Worm (Caenorhabditis elegans) whole organism, late embryonic: ENCODE measurements around the gene F38B2.6.

ENCODE experiments used
- ceh-30 ChIP-seq: fragments of 150-350 bp; optimal IDR thresholded peaks from 2 replicates; lab custom pipeline; 2014; ENCODE audit warnings: missing biosample characterization, missing genetic modification characterization
- ceh-45 ChIP-seq: fragments of 200-800 bp; sonication (Bioruptor generic); IDR thresholded peaks from 2 replicates; pipeline ENCODE4 v1.3.6; 2022; ENCODE audit warnings: missing genetic modification reagents, missing genetic modification characterization, missing compliant biosample characterization
- dve-1 ChIP-seq: sonication (generic microtip); optimal IDR thresholded peaks from 2 replicates; lab custom pipeline; 2017; ENCODE audit warnings: antibody characterized with exemption, mild to moderate bottlenecking, missing genetic modification characterization, missing compliant biosample characterization
- fax-1 ChIP-seq: sonication (generic microtip); optimal IDR thresholded peaks from 2 replicates; lab custom pipeline; 2016; ENCODE audit warnings: missing genotype, missing genetic modification characterization, missing compliant biosample characterization
- nhr-11 ChIP-seq: fragments of 150-350 bp; optimal IDR thresholded peaks from 2 replicates; lab custom pipeline; 2014; ENCODE audit warnings: missing biosample characterization, missing genetic modification characterization
- rnt-1 ChIP-seq: sonication (generic microtip); optimal IDR thresholded peaks from 2 replicates; lab custom pipeline; 2016; ENCODE audit warnings: missing genetic modification characterization, missing compliant biosample characterization

DNA sequence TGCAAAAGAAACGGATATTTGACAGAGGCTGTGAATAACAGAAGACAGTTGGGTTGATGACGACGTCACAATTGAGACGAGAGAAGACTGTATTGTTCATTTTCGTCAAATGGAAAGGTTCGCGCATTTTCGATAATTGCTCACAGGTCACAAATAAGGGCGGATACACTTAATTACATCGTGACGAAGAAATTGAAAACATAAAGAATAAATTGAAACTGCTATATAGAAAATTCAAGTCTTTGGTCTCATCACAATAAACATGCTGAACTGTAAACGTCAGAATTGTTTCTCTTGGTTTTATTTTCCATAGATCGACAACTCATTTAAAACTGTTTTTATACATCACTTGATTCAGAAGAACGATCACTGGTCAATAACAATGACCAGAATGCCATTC lies 45.8 kb upstream of the F38B2.6 start, which contains the start of gene ZK455.5:
- no peak for TF ChIP-seq ceh-30 (tag; lab: Kevin White, UChicago)
- no peak for TF ChIP-seq nhr-11 (tag; lab: Kevin White, UChicago)
- TF ChIP-seq fax-1 (tag; lab: Kevin White, UChicago): no peak
- no peak for TF ChIP-seq ceh-45 (GFP tag; lab: Robert Waterston, UW)
- TF ChIP-seq rnt-1: no peak
- TF ChIP-seq dve-1 (tag; lab: Kevin White, UChicago): no peak
